Worm (Caenorhabditis elegans) whole organism, L1 larva: ENCODE results near the gene R01E6.7.

Experiments
- C04F5.9 ChIP-seq: sonication (generic microtip); optimal IDR thresholded peaks from 2 replicates; lab custom pipeline; 2016; ENCODE audit warnings: missing genetic modification characterization, missing compliant biosample characterization
- C16A3.4 ChIP-seq: fragments of 150-350 bp; optimal IDR thresholded peaks from 2 replicates; lab custom pipeline; 2014; ENCODE audit warnings: missing biosample characterization, missing genetic modification characterization
- F16B12.6 ChIP-seq: fragments of 150-350 bp; optimal IDR thresholded peaks from 2 replicates; lab custom pipeline; 2014; ENCODE audit warnings: missing biosample characterization, missing genetic modification characterization
- Y116A8C.19 ChIP-seq: sonication (generic microtip); optimal IDR thresholded peaks from 2 replicates; lab custom pipeline; 2016; ENCODE audit warnings: missing compliant biosample characterization, missing genetic modification characterization, borderline replicate concordance
- aly-2 ChIP-seq: fragments of 150-350 bp; optimal IDR thresholded peaks from 2 replicates; lab custom pipeline; 2014; ENCODE audit warnings: missing biosample characterization, missing genetic modification characterization
- ama-1 ChIP-seq: fragments of 150-350 bp; optimal IDR thresholded peaks from 2 replicates; lab custom pipeline; 2014
- blmp-1 ChIP-seq: fragments of 150-350 bp; optimal IDR thresholded peaks from 2 replicates; lab custom pipeline; 2014; ENCODE audit warnings: missing biosample characterization, missing genetic modification characterization
- ceh-8 ChIP-seq: fragments of 200-800 bp; sonication (Bioruptor generic); optimal IDR thresholded peaks from 2 replicates; lab custom pipeline; 2018; ENCODE audit warnings: mild to moderate bottlenecking, missing genetic modification characterization, moderate library complexity, missing compliant biosample characterization
- ceh-82 ChIP-seq, 3 experiments: fragments of 150-350 bp in 1 of 3; sonication (generic microtip) in 2 of 3; optimal IDR thresholded peaks; 2 replicates each; lab custom pipeline; 2014 to 2017; ENCODE audit warnings: missing biosample characterization in 3 of 3, missing genetic modification characterization in 3 of 3
- dpl-1 ChIP-seq, 3 experiments: fragments of 150-350 bp in 2 of 3; sonication (generic microtip) in 1 of 3; optimal IDR thresholded peaks; 2 replicates each; lab custom pipeline; 2014 to 2017; ENCODE audit warnings: missing biosample characterization in 3 of 3, missing genetic modification characterization in 3 of 3, missing genetic modification reagents in 3 of 3
- efl-1 ChIP-seq, 4 experiments: fragments of 150-350 bp; optimal IDR thresholded peaks in 3 of 4; peaks in 1 of 4; 1 replicate in 1 of 4; 2 replicates in 3 of 4; lab custom pipeline; 2014; ENCODE audit warnings: missing biosample characterization in 2 of 4, missing genetic modification characterization in 2 of 4, missing genetic modification reagents in 2 of 4
- elt-3 ChIP-seq, 6 experiments: fragments of 150-350 bp in 1 of 6; sonication (generic microtip); optimal IDR thresholded peaks; 2 replicates each; lab custom pipeline; 2017 to 2018; ENCODE audit warnings: missing biosample characterization in 6 of 6, missing genetic modification characterization in 6 of 6, inconsistent platforms in 1 of 6
- ets-5 ChIP-seq: fragments of 200-800 bp; sonication (Bioruptor generic); IDR thresholded peaks from 2 replicates; pipeline ENCODE4 v1.3.6; 2022; ENCODE audit warnings: missing genetic modification characterization, missing compliant biosample characterization
- fkh-10 ChIP-seq: sonication (generic microtip); optimal IDR thresholded peaks from 2 replicates; lab custom pipeline; 2017; ENCODE audit warnings: missing biosample characterization, missing genetic modification reagents, missing genetic modification characterization
- fkh-8 ChIP-seq: sonication (generic microtip); optimal IDR thresholded peaks from 2 replicates; lab custom pipeline; 2016; ENCODE audit warnings: mild to moderate bottlenecking, missing genetic modification characterization, missing compliant biosample characterization
- fos-1 ChIP-seq: fragments of 150-350 bp; optimal IDR thresholded peaks from 2 replicates; lab custom pipeline; 2014; ENCODE audit warnings: missing biosample characterization, missing genetic modification characterization
- hlh-17 ChIP-seq: fragments of 200-800 bp; sonication (Bioruptor generic); optimal IDR thresholded peaks from 2 replicates; lab custom pipeline; 2018; ENCODE audit warnings: missing genetic modification characterization, mild to moderate bottlenecking, missing compliant biosample characterization, moderate library complexity, borderline replicate concordance
- hlh-4 ChIP-seq: sonication (generic microtip); optimal IDR thresholded peaks from 2 replicates; lab custom pipeline; 2016; ENCODE audit warnings: mild to moderate bottlenecking, missing genetic modification characterization, missing compliant biosample characterization
- irx-1 ChIP-seq: sonication (generic microtip); optimal IDR thresholded peaks from 2 replicates; lab custom pipeline; 2016; ENCODE audit warnings: missing genetic modification characterization, missing compliant biosample characterization
- isw-1 ChIP-seq: fragments of 200-800 bp; sonication (Bioruptor generic); IDR thresholded peaks from 2 replicates; pipeline ENCODE4 v1.3.6; 2022; ENCODE audit warnings: missing genetic modification characterization, missing compliant biosample characterization
- jun-1 ChIP-seq: fragments of 150-350 bp; optimal IDR thresholded peaks from 2 replicates; lab custom pipeline; 2014; ENCODE audit warnings: missing biosample characterization, missing genetic modification reagents, missing genetic modification characterization
- lin-14 ChIP-seq: fragments of 200-800 bp; sonication (Bioruptor generic); optimal IDR thresholded peaks from 2 replicates; lab custom pipeline; 2018; ENCODE audit warnings: mild to moderate bottlenecking, missing genetic modification characterization, moderate library complexity, missing compliant biosample characterization
- lin-39 ChIP-seq: fragments of 150-350 bp; optimal IDR thresholded peaks from 2 replicates; lab custom pipeline; 2014; ENCODE audit warnings: missing biosample characterization, missing genetic modification reagents, missing genetic modification characterization
- lir-3 ChIP-seq: sonication (generic microtip); optimal IDR thresholded peaks from 2 replicates; lab custom pipeline; 2016; ENCODE audit warnings: mild to moderate bottlenecking, missing genetic modification characterization, moderate library complexity, missing compliant biosample characterization; ENCODE audit not compliant: poor library complexity
- lsy-2 ChIP-seq, 2 experiments: fragments of 150-350 bp; optimal IDR thresholded peaks; 2 replicates each; lab custom pipeline; 2014; ENCODE audit warnings: missing biosample characterization in 2 of 2, missing genetic modification characterization in 2 of 2
- mab-9 ChIP-seq: fragments of 200-800 bp; sonication (Bioruptor generic); IDR thresholded peaks from 2 replicates; pipeline ENCODE4 v1.3.6; 2022; ENCODE audit warnings: missing genetic modification reagents, missing genetic modification characterization, missing compliant biosample characterization
- mef-2 ChIP-seq: fragments of 150-350 bp; optimal IDR thresholded peaks from 2 replicates; lab custom pipeline; 2014; ENCODE audit warnings: missing biosample characterization, missing genetic modification characterization
- mep-1 ChIP-seq: fragments of 150-350 bp; optimal IDR thresholded peaks from 2 replicates; lab custom pipeline; 2014; ENCODE audit warnings: missing biosample characterization, missing genetic modification characterization
- nhr-20 ChIP-seq: sonication (generic microtip); optimal IDR thresholded peaks from 2 replicates; lab custom pipeline; 2016; ENCODE audit warnings: mild to moderate bottlenecking, missing genetic modification characterization, missing compliant biosample characterization
- nhr-28 ChIP-seq: fragments of 150-350 bp; optimal IDR thresholded peaks from 2 replicates; lab custom pipeline; 2014; ENCODE audit warnings: missing biosample characterization, missing genetic modification characterization
- nhr-71 ChIP-seq: sonication (generic microtip); optimal IDR thresholded peaks from 2 replicates; lab custom pipeline; 2016; ENCODE audit warnings: mild to moderate bottlenecking, missing genetic modification characterization, moderate library complexity, missing compliant biosample characterization
- nhr-77 ChIP-seq: fragments of 150-350 bp; optimal IDR thresholded peaks from 2 replicates; lab custom pipeline; 2014; ENCODE audit warnings: missing biosample characterization, missing genetic modification characterization
- nhr-85 ChIP-seq: sonication (generic microtip); peaks from one replicate; lab custom pipeline; 2016; ENCODE audit warnings: missing genetic modification characterization, inconsistent platforms, missing compliant biosample characterization
- pqm-1 ChIP-seq: sonication (generic microtip); optimal IDR thresholded peaks from 3 replicates; lab custom pipeline; 2017; ENCODE audit warnings: missing biosample characterization, missing genetic modification characterization
- rnt-1 ChIP-seq: sonication (generic microtip); optimal IDR thresholded peaks from 2 replicates; lab custom pipeline; 2016; ENCODE audit warnings: mild to moderate bottlenecking, missing genetic modification characterization, moderate library complexity, missing compliant biosample characterization
- skn-1 ChIP-seq: fragments of 150-350 bp; optimal IDR thresholded peaks from 2 replicates; lab custom pipeline; 2014; ENCODE audit warnings: missing biosample characterization, missing genetic modification characterization
- snu-23 ChIP-seq: sonication (generic microtip); optimal IDR thresholded peaks from 2 replicates; lab custom pipeline; 2016; ENCODE audit warnings: missing genetic modification characterization, missing compliant biosample characterization
- sox-4 ChIP-seq: sonication (generic microtip); optimal IDR thresholded peaks from 2 replicates; lab custom pipeline; 2016; ENCODE audit warnings: missing genetic modification characterization, missing compliant biosample characterization
- swsn-7 ChIP-seq: sonication (generic microtip); optimal IDR thresholded peaks from 2 replicates; lab custom pipeline; 2016; ENCODE audit warnings: missing genetic modification characterization, missing compliant biosample characterization
- tlp-1 ChIP-seq: fragments of 150-350 bp; optimal IDR thresholded peaks from 2 replicates; lab custom pipeline; 2014; ENCODE audit warnings: missing biosample characterization, missing genetic modification characterization
- unc-130 ChIP-seq: fragments of 150-350 bp; optimal IDR thresholded peaks from 2 replicates; lab custom pipeline; 2017; ENCODE audit warnings: missing biosample characterization, missing genetic modification characterization, inconsistent platforms
- unc-30 ChIP-seq: sonication (generic microtip); optimal IDR thresholded peaks from 2 replicates; lab custom pipeline; 2017; ENCODE audit warnings: missing biosample characterization, missing genetic modification characterization
- vab-15 ChIP-seq: sonication (generic microtip); optimal IDR thresholded peaks from 2 replicates; lab custom pipeline; 2017; ENCODE audit warnings: missing genotype, mild to moderate bottlenecking, missing genetic modification characterization, missing compliant biosample characterization
- ztf-11 ChIP-seq, 2 experiments: sonication (generic microtip); optimal IDR thresholded peaks; 2 replicates each; lab custom pipeline; 2016 to 2017; ENCODE audit warnings: missing genetic modification characterization in 2 of 2, missing biosample characterization in 1 of 2, missing compliant biosample characterization in 1 of 2

R01E6.7 gene

DNA sequence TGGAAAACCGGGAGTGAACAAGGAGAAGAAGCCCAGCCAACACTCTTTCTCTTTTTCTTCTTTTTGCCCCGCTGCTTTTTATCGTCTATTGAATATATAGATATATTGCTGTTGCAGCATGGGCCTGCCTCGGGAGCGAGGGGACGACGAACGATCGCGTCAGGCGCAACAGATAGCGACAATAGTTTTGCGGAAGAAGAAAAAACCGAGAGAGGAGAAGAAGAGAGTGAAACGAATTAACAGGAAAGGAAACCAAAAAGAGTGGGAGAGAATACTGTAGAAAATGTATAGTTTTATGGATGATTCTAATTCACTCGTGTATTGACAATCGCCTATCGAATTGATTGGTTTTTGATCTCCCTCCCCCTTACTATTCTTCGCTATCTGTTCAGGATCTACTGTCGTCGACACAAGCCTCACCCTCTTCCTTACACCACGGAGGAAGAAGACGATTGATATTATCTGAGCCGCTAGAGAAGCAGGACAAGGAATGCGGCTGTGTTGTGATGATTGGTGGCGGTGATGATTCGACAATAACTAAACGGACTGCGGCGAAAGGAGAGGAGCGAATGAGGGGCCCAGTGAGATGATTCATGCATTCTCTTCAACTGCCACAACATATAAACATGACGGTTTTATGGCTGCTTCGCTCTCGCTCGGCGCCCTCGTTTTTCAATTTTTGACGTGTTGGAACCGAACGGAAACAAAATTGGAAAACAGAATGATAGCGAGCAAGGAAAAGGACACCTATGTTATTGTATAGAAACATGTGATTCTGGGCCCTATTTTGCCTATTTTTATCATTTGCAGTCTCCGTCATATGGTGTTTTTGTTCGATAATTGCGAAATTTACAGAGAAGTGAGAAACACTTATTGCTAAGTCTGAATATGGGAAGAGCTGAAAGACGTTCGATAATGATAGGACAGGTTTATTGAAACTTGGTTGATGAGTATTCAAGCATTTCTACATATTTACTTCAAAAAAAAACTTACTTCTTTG is 43.2 kb downstream of the R01E6.7 start:
- TF ChIP-seq nhr-28 (tag; lab: Kevin White, UChicago) (no peak), ceh-8 (GFP tag; lab: Kevin White, UChicago) (no peak), ama-1 (lab: Kevin White, UChicago) (no peak), efl-1 (optimal IDR thresholded peaks at IDR 0.05; lab: Kevin White, UChicago) (no peak), efl-1 (GFP tag; optimal IDR thresholded peaks at IDR 0.05 in 1 of 2; lab: Kevin White, UChicago) (no peak), blmp-1 (tag; lab: Kevin White, UChicago) (peak; percentile 89), sox-4 (tag; lab: Kevin White, UChicago) (no peak), nhr-20 (tag; lab: Kevin White, UChicago) (peak; percentile 23), lsy-2 (tag; optimal IDR thresholded peaks at IDR 0.05; lab: Kevin White, UChicago) (peak in 1 of 2 experiments; percentile 47), nhr-71 (peak; percentile 27), F16B12.6 (tag; lab: Kevin White, UChicago) (no peak), swsn-7 (tag; lab: Kevin White, UChicago) (no peak), lin-39 (tag; lab: Kevin White, UChicago) (no peak), skn-1 (no peak), nhr-85 (tag; lab: Kevin White, UChicago) (peak; percentile 62), irx-1 (no peak), elt-3 (tag; optimal IDR thresholded peaks at IDR 0.05; lab: Kevin White, UChicago) (peak in 1 of 6 experiments; percentile 54), mep-1 (tag; lab: Kevin White, UChicago) (no peak), nhr-77 (tag; lab: Kevin White, UChicago) (no peak), lin-14 (peak; percentile 57), isw-1 (GFP tag; lab: Robert Waterston, UW) (no peak), fkh-10 (GFP tag; lab: Kevin White, UChicago) (no peak), aly-2 (tag; lab: Kevin White, UChicago) (no peak), lir-3 (tag; lab: Kevin White, UChicago) (no peak), pqm-1 (no peak), unc-130 (tag; lab: Kevin White, UChicago) (no peak), hlh-17 (GFP tag; lab: Kevin White, UChicago) (no peak), rnt-1 (tag; lab: Kevin White, UChicago) (peak; percentile 19), unc-30 (tag; lab: Kevin White, UChicago) (no peak), vab-15 (tag; lab: Kevin White, UChicago) (no peak), ztf-11 (tag; optimal IDR thresholded peaks at IDR 0.05; lab: Kevin White, UChicago) (no peak), hlh-4 (tag; lab: Kevin White, UChicago) (no peak), fos-1 (tag; lab: Kevin White, UChicago) (no peak), jun-1 (tag; lab: Kevin White, UChicago) (peak; percentile 22), mab-9 (no peak), snu-23 (peak; percentile 25), C16A3.4 (tag; lab: Kevin White, UChicago) (peak; percentile 13), C04F5.9 (tag; lab: Kevin White, UChicago) (no peak), Y116A8C.19 (tag; lab: Kevin White, UChicago) (no peak)

DNA sequence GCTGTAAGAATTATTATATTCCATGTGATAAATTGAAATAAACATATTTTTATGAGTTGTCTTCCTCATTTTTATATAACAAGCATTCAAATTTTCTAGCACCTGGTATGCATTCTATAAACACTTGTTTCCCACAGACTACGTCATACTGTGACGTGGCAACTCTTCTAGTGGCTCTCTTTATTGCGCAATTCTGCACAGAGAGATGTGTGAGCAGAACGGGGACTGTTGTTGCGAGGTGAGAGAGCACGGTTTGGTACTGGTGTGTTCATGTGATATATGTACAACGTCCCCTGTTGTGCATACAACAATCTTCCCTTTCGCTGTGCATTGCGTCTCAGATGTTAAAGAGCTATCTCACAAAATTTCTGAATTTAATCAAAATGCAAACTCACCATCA is 44.7 kb downstream of the R01E6.7 start:
- TF ChIP-seq tlp-1: no peak
- no peak for TF ChIP-seq skn-1
- TF ChIP-seq dpl-1 (GFP tag; optimal IDR thresholded peaks at IDR 0.05; lab: Kevin White, UChicago): no peak
- no peak for TF ChIP-seq ceh-82 (tag; optimal IDR thresholded peaks at IDR 0.05; lab: Kevin White, UChicago)
- TF ChIP-seq ets-5 (GFP tag; lab: Robert Waterston, UW): no peak
- TF ChIP-seq fkh-8: no peak
- no peak for TF ChIP-seq mef-2 (tag; lab: Kevin White, UChicago)
- TF ChIP-seq snu-23: no peak
- no peak for TF ChIP-seq hlh-17 (GFP tag; lab: Kevin White, UChicago)
